Fruit fly (Drosophila melanogaster): ENCODE data around the gene CG4440.

Gene CG4440

dm6 chr2L:16325515-16326257 is 4.0 kb upstream of the CG4440 start, which contains the start of gene cact (continued):
- TF ChIP-seq en (GFP tag; optimal IDR thresholded peaks at IDR 0.05) = peak; percentile 88
- TF ChIP-seq az2 (GFP tag; optimal IDR thresholded peaks at IDR 0.05) = peak; percentile 95
- peak; percentile 96 for TF ChIP-seq vvl (GFP tag; IDR thresholded peaks at IDR 0.05)
- TF ChIP-seq CG17802 (tag; optimal IDR thresholded peaks at IDR 0.05) = peak; percentile 100
- peak; percentile 94 for TF ChIP-seq zen (tag; optimal IDR thresholded peaks at IDR 0.05)
- peak; percentile 92 for TF ChIP-seq CG12236 (GFP tag; optimal IDR thresholded peaks at IDR 0.05)
- peak; percentile 92 for TF ChIP-seq CG10543 (GFP tag; optimal IDR thresholded peaks at IDR 0.05)
- TF ChIP-seq slp2 (GFP tag; optimal IDR thresholded peaks at IDR 0.05) = peak; percentile 93
- peak; percentile 87 for TF ChIP-seq CG32767 (GFP tag; IDR thresholded peaks at IDR 0.05)
- TF ChIP-seq HmgZ (tag; optimal IDR thresholded peaks at IDR 0.05) = peak; percentile 95
- TF ChIP-seq YL-1 (GFP tag; optimal IDR thresholded peaks at IDR 0.05) = peak; percentile 70
- TF ChIP-seq pho (GFP tag; optimal IDR thresholded peaks at IDR 0.05) = peak; percentile 94
- TF ChIP-seq schlank (tag; optimal IDR thresholded peaks at IDR 0.05) = peak; percentile 80
- TF ChIP-seq phol (tag; optimal IDR thresholded peaks at IDR 0.05) = peak; percentile 95
- peak; percentile 92 for TF ChIP-seq CG8089 (GFP tag; optimal IDR thresholded peaks at IDR 0.05)
- TF ChIP-seq CG14710 (tag; optimal IDR thresholded peaks at IDR 0.05) = peak; percentile 96
- TF ChIP-seq CG16813 (GFP tag; IDR thresholded peaks at IDR 0.05; ENCODE audit: partially characterized antibody) = peak; percentile 57; the same call in 2 of the 3 replicates
- peak; percentile 91 for TF ChIP-seq CG12104 (GFP tag; optimal IDR thresholded peaks at IDR 0.05)
- TF ChIP-seq CG4707 (GFP tag; optimal IDR thresholded peaks at IDR 0.05) = no peak
- peak; percentile 91 for TF ChIP-seq repo (GFP tag; optimal IDR thresholded peaks at IDR 0.05)
- no peak for TF ChIP-seq fru (optimal IDR thresholded peaks at IDR 0.05)
- peak; percentile 87 for TF ChIP-seq CG13123 (GFP tag; optimal IDR thresholded peaks at IDR 0.05)
- TF ChIP-seq sug (tag; optimal IDR thresholded peaks at IDR 0.05) = peak; percentile 88
- peak; percentile 71; the same call in 1 of the 2 replicates for TF ChIP-seq gt (GFP tag; IDR thresholded peaks at IDR 0.05)
- TF ChIP-seq tgo (GFP tag; IDR thresholded peaks at IDR 0.05) = peak; percentile 90
- no peak for TF ChIP-seq D (optimal IDR thresholded peaks at IDR 0.05)
- peak; percentile 81 for TF ChIP-seq D (GFP tag; optimal IDR thresholded peaks at IDR 0.05)
- TF ChIP-seq rib (GFP tag; IDR thresholded peaks at IDR 0.05) = peak; percentile 66
- peak; percentile 95 for TF ChIP-seq Hsf (GFP tag; optimal IDR thresholded peaks at IDR 0.05)
- TF ChIP-seq ken (GFP tag; IDR thresholded peaks at IDR 0.05) = peak; percentile 88
- peak; percentile 77 for TF ChIP-seq Sox100B (GFP tag; optimal IDR thresholded peaks at IDR 0.05)
- TF ChIP-seq CG10431 (GFP tag; optimal IDR thresholded peaks at IDR 0.05) = peak; percentile 61
- peak; percentile 49 for TF ChIP-seq fd102C (GFP tag; optimal IDR thresholded peaks at IDR 0.05)
- TF ChIP-seq tin (GFP tag; optimal IDR thresholded peaks at IDR 0.05) = peak; percentile 91
- TF ChIP-seq psq (GFP tag; optimal IDR thresholded peaks at IDR 0.05) = peak; percentile 72
- TF ChIP-seq dmrt11E (tag; optimal IDR thresholded peaks at IDR 0.05) = peak; percentile 94
- TF ChIP-seq ase (GFP tag; IDR thresholded peaks at IDR 0.05) = peak; percentile 89
- TF ChIP-seq CG31365 (tag; optimal IDR thresholded peaks at IDR 0.05) = peak; percentile 16
- peak; percentile 68; the same call in 2 of the 3 replicates for TF ChIP-seq CG2889 (GFP tag; IDR thresholded peaks at IDR 0.05)
- no peak for TF ChIP-seq zen2 (GFP tag; IDR thresholded peaks at IDR 0.05; ENCODE audit: partially characterized antibody)
- TF ChIP-seq emc (GFP tag; optimal IDR thresholded peaks at IDR 0.05) = peak; percentile 87
- peak; percentile 36; the same call in 1 of the 2 replicates for TF ChIP-seq Bgb (GFP tag; IDR thresholded peaks at IDR 0.05; ENCODE audit: partially characterized antibody)
- peak; percentile 89 for TF ChIP-seq HLH3B (GFP tag; IDR thresholded peaks at IDR 0.05)
- peak; percentile 82 for TF ChIP-seq Taf1 (GFP tag; IDR thresholded peaks at IDR 0.05)
- TF ChIP-seq CG3726 (GFP tag; IDR thresholded peaks at IDR 0.05) = peak; percentile 82; the same call in 1 of the 3 replicates
- peak; percentile 90 for TF ChIP-seq CG1647 (GFP tag; optimal IDR thresholded peaks at IDR 0.05)
- TF ChIP-seq HHEX (GFP tag; optimal IDR thresholded peaks at IDR 0.05) = peak; percentile 89
- TF ChIP-seq insv (GFP tag; optimal IDR thresholded peaks at IDR 0.05) = peak in 1 of 2 experiments; percentile 58
- TF ChIP-seq lab (GFP tag; optimal IDR thresholded peaks at IDR 0.05) = peak; percentile 95
- peak; percentile 95 for TF ChIP-seq mam (GFP tag; optimal IDR thresholded peaks at IDR 0.05)
